Worm (Caenorhabditis elegans) whole organism, midembryonic: Measurements from ENCODE around the gene cest-13.

Source experiments
- T22C8.4 ChIP-seq: fragments of 200-800 bp; sonication (Bioruptor generic); IDR thresholded peaks from 2 replicates; pipeline ENCODE4 v1.3.6; 2022; ENCODE audit warnings: missing genetic modification characterization, missing compliant biosample characterization
- cog-1 ChIP-seq: sonication (generic microtip); optimal IDR thresholded peaks from 2 replicates; lab custom pipeline; 2016; ENCODE audit warnings: missing genetic modification characterization, missing compliant biosample characterization
- flt-1 ChIP-seq: fragments of 200-800 bp; sonication (Bioruptor generic); IDR thresholded peaks from 2 replicates; pipeline ENCODE4 v1.3.6; 2022; ENCODE audit warnings: missing genetic modification characterization, missing compliant biosample characterization
- klf-2 ChIP-seq: fragments of 200-800 bp; sonication (Bioruptor generic); conservative IDR thresholded peaks from 2 replicates; pipeline ENCODE4 v1.3.6; 2022; ENCODE audit warnings: missing genetic modification reagents, missing genetic modification characterization, missing compliant biosample characterization
- med-1 ChIP-seq: sonication (generic microtip); optimal IDR thresholded peaks from 2 replicates; lab custom pipeline; 2017; ENCODE audit warnings: missing genetic modification characterization, mild to moderate bottlenecking, missing compliant biosample characterization, antibody characterized with exemption, missing genetic modification reagents; ENCODE audit not compliant: insufficient read depth
- ref-1 ChIP-seq: fragments of 200-800 bp; sonication (Bioruptor generic); conservative IDR thresholded peaks from 2 replicates; pipeline ENCODE4 v1.3.6; 2022; ENCODE audit warnings: missing genetic modification reagents, missing genetic modification characterization, missing compliant biosample characterization
- tab-1 ChIP-seq: fragments of 200-800 bp; sonication (Bioruptor generic); IDR thresholded peaks from 2 replicates; pipeline ENCODE4 v1.3.6; 2022; ENCODE audit warnings: missing genetic modification characterization, missing compliant biosample characterization
- ztf-23 ChIP-seq: fragments of 200-800 bp; sonication (Bioruptor generic); IDR thresholded peaks from 2 replicates; pipeline ENCODE4 v1.3.6; 2022; ENCODE audit warnings: missing genetic modification reagents, missing genetic modification characterization, missing compliant biosample characterization
- ztf-29 ChIP-seq: fragments of 200-800 bp; sonication (Bioruptor generic); IDR thresholded peaks from 2 replicates; pipeline ENCODE4 v1.3.6; 2022; ENCODE audit warnings: missing genetic modification reagents, missing genetic modification characterization, missing compliant biosample characterization

cest-13 gene

DNA sequence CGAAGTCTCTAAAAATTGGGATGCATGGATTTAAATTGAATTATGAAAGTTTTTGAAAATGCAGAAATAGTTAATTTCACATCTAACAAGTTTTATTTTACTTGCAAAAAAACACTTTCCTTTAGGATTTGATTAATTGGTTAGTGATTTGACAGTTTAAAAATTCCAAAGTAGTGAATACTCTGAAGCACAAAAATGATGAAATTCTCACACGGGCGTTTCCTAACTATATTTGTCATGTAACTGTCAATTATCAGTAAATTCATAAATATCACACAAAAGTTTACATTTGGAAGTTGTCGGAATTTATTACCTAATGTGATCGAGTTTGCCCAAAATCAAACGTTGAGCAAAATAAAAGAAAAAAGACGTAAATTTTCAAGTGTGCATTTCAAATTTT lies 51.1 kb downstream of the cest-13 start:
- TF ChIP-seq flt-1 (GFP tag; lab: Robert Waterston, UW) (no peak), med-1 (GFP tag; lab: Kevin White, UChicago) (no peak), ref-1 (GFP tag; lab: Robert Waterston, UW) (no peak), cog-1 (tag; lab: Kevin White, UChicago) (no peak), klf-2 (GFP tag; lab: Robert Waterston, UW) (no peak), ztf-23 (GFP tag; lab: Robert Waterston, UW) (no peak), tab-1 (GFP tag; lab: Robert Waterston, UW) (no peak), ztf-29 (GFP tag; lab: Robert Waterston, UW) (no peak), T22C8.4 (GFP tag; lab: Robert Waterston, UW) (no peak)

DNA sequence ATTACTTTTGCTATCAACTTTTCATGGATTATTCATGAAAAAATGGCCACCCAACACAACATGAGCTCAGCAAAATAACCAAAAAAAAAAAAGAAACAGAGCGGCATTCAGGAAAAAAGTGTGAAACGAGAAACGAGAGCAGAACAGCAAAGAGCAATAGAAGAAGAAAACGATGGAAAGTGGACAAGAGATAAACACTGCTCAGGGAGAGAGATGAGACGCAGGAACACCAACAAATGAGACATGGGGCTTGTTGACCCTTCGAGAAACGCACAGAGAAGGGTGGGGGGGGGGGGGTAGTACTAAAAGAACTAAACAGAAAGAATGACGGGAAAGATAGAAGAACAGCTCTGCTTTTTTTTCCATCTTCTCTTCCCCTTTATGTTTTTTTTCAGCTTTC lies 51.9 kb downstream of the cest-13 start:
- TF ChIP-seq cog-1 (tag; lab: Kevin White, UChicago), result no peak
- no peak for TF ChIP-seq ztf-23 (GFP tag; lab: Robert Waterston, UW)
- TF ChIP-seq tab-1 (GFP tag; lab: Robert Waterston, UW), result no peak
- no peak for TF ChIP-seq ztf-29 (GFP tag; lab: Robert Waterston, UW)
- no peak for TF ChIP-seq klf-2 (GFP tag; lab: Robert Waterston, UW)
- no peak for TF ChIP-seq med-1 (GFP tag; lab: Kevin White, UChicago)
- TF ChIP-seq T22C8.4 (GFP tag; lab: Robert Waterston, UW), result no peak
- TF ChIP-seq ref-1 (GFP tag; lab: Robert Waterston, UW), result no peak
- no peak for TF ChIP-seq flt-1 (GFP tag; lab: Robert Waterston, UW)
